Fruit fly (Drosophila melanogaster) whole organism, embryonic: ENCODE results near the gene rt.
A peak's percentile ranks its signal among the peaks of the same experiment; 100 is the strongest.

Source experiments
- Abd-B ChIP-seq: fragments of 200-800 bp; sonication (Bioruptor generic); optimal IDR thresholded peaks from 2 replicates; lab custom pipeline; 2018; ENCODE audit warnings: missing biosample characterization, mild to moderate bottlenecking, missing genetic modification characterization, moderate library complexity
- Blimp-1 ChIP-seq: fragments of 200-800 bp; sonication (Bioruptor generic); optimal IDR thresholded peaks from 3 replicates; lab custom pipeline; 2018; ENCODE audit warnings: missing biosample characterization, missing genetic modification characterization, mild to moderate bottlenecking, moderate library complexity, missing genetic modification reagents
- CG12219 ChIP-seq: fragments of 200-800 bp; sonication (Bioruptor generic); optimal IDR thresholded peaks from 3 replicates; lab custom pipeline; 2018; ENCODE audit warnings: missing biosample characterization, mild to moderate bottlenecking, missing genetic modification characterization
- CG13287 ChIP-seq: fragments of 200-800 bp; sonication (Bioruptor generic); IDR thresholded peaks from 2 replicates; pipeline ENCODE4 v1.3.6; 2022; ENCODE audit warnings: missing biosample characterization, missing genetic modification characterization; ENCODE audit not compliant: partially characterized antibody
- CG15073 ChIP-seq: fragments of 200-800 bp; sonication (Bioruptor generic); optimal IDR thresholded peaks from 2 replicates; lab custom pipeline; 2016; ENCODE audit warnings: missing biosample characterization, missing genetic modification characterization
- CG1603 ChIP-seq: fragments of 200-800 bp; sonication (Bioruptor generic); optimal IDR thresholded peaks from 2 replicates; lab custom pipeline; 2019; ENCODE audit warnings: missing biosample characterization, mild to moderate bottlenecking, missing genetic modification characterization, moderate library complexity
- CG1647 ChIP-seq: fragments of 200-800 bp; sonication (Bioruptor generic); optimal IDR thresholded peaks from 3 replicates; lab custom pipeline; 2016; ENCODE audit warnings: missing biosample characterization, missing genetic modification characterization
- CG16813 ChIP-seq: fragments of 200-800 bp; sonication (Bioruptor generic); IDR thresholded peaks from 3 replicates; pipeline ENCODE4 v1.3.6; 2022; ENCODE audit warnings: missing biosample characterization, missing genetic modification characterization; ENCODE audit not compliant: partially characterized antibody
- CG17385 ChIP-seq: fragments of 200-800 bp; sonication (Bioruptor generic); optimal IDR thresholded peaks from 3 replicates; lab custom pipeline; 2018; ENCODE audit warnings: missing biosample characterization, mild to moderate bottlenecking, missing genetic modification characterization
- CG18599 ChIP-seq: fragments of 200-800 bp; sonication (Bioruptor generic); optimal IDR thresholded peaks from 3 replicates; lab custom pipeline; 2017; ENCODE audit warnings: missing biosample characterization, missing genetic modification characterization, mild to moderate bottlenecking, moderate library complexity, missing genetic modification reagents
- CG31441 ChIP-seq: fragments of 200-800 bp; sonication (Bioruptor generic); IDR thresholded peaks from 2 replicates; pipeline ENCODE4 v1.3.6; 2022; ENCODE audit warnings: missing biosample characterization, missing genetic modification characterization
- CG34224 ChIP-seq: fragments of 200-800 bp; sonication (Bioruptor generic); IDR thresholded peaks from 3 replicates; pipeline ENCODE4 v1.3.6; 2022; ENCODE audit warnings: missing biosample characterization, missing genetic modification characterization; ENCODE audit not compliant: partially characterized antibody
- CG42726 ChIP-seq: fragments of 200-800 bp; sonication (Bioruptor generic); IDR thresholded peaks from 2 replicates; pipeline ENCODE4 v1.3.6; 2022; ENCODE audit warnings: missing biosample characterization, missing genetic modification characterization; ENCODE audit not compliant: partially characterized antibody
- CG5245 ChIP-seq: fragments of 200-800 bp; sonication (Bioruptor generic); optimal IDR thresholded peaks from 3 replicates; lab custom pipeline; 2016; ENCODE audit warnings: missing biosample characterization, missing genetic modification characterization
- CG6683 ChIP-seq: fragments of 200-800 bp; sonication (Bioruptor generic); optimal IDR thresholded peaks from 2 replicates; lab custom pipeline; 2017; ENCODE audit warnings: missing biosample characterization, mild to moderate bottlenecking, missing genetic modification characterization, missing genetic modification reagents
- CG7372 ChIP-seq: fragments of 200-800 bp; sonication (Bioruptor generic); IDR thresholded peaks from 2 replicates; pipeline ENCODE4 v1.3.6; 2022; ENCODE audit warnings: missing biosample characterization, missing genetic modification characterization
- CG7556 ChIP-seq: fragments of 200-800 bp; sonication (Bioruptor generic); optimal IDR thresholded peaks from 2 replicates; lab custom pipeline; 2017; ENCODE audit warnings: missing biosample characterization, mild to moderate bottlenecking, missing genetic modification characterization
- CHES-1-like ChIP-seq: fragments of 200-800 bp; sonication (Bioruptor generic); optimal IDR thresholded peaks from 2 replicates; lab custom pipeline; 2016; ENCODE audit warnings: missing biosample characterization, missing genetic modification characterization
- Camta ChIP-seq: fragments of 200-800 bp; sonication (Bioruptor generic); optimal IDR thresholded peaks from 2 replicates; lab custom pipeline; 2016; ENCODE audit warnings: missing biosample characterization, missing genetic modification characterization
- CrebB ChIP-seq: fragments of 200-800 bp; sonication (Bioruptor generic); optimal IDR thresholded peaks from 3 replicates; lab custom pipeline; 2018; ENCODE audit warnings: missing biosample characterization, mild to moderate bottlenecking, missing genetic modification characterization
- HLH3B ChIP-seq: fragments of 200-800 bp; sonication (Bioruptor generic); IDR thresholded peaks from 2 replicates; pipeline ENCODE4 v1.3.6; 2022; ENCODE audit warnings: missing biosample characterization, missing genetic modification characterization
- HLH4C ChIP-seq: fragments of 200-800 bp; sonication (Bioruptor generic); IDR thresholded peaks from 3 replicates; pipeline ENCODE4 v1.3.6; 2022; ENCODE audit warnings: missing biosample characterization, missing genetic modification characterization; ENCODE audit not compliant: partially characterized antibody
- Hr3 ChIP-seq: fragments of 200-800 bp; sonication (Bioruptor generic); optimal IDR thresholded peaks from 3 replicates; lab custom pipeline; 2016; ENCODE audit warnings: missing biosample characterization, missing genetic modification characterization
- Hr51 ChIP-seq, 2 experiments: fragments of 200-800 bp; sonication (Bioruptor generic); optimal IDR thresholded peaks; 2 replicates in 1 of 2; 3 replicates in 1 of 2; lab custom pipeline; 2016 to 2018; ENCODE audit warnings: missing biosample characterization in 2 of 2, missing genetic modification characterization in 2 of 2, mild to moderate bottlenecking in 1 of 2, moderate library complexity in 1 of 2
- Hsf ChIP-seq: fragments of 200-800 bp; sonication (Bioruptor generic); optimal IDR thresholded peaks from 3 replicates; lab custom pipeline; 2016; ENCODE audit warnings: missing biosample characterization, missing genetic modification characterization
- Med ChIP-seq: fragments of 200-800 bp; sonication (Bioruptor generic); peaks from one replicate; lab custom pipeline; 2016; ENCODE audit warnings: missing biosample characterization, missing genetic modification characterization, mild to moderate bottlenecking, inconsistent platforms, moderate library complexity
- Nf-YC ChIP-seq: fragments of 200-800 bp; optimal IDR thresholded peaks from 3 replicates; lab custom pipeline; 2019; ENCODE audit warnings: missing biosample characterization, mild to moderate bottlenecking, missing genetic modification characterization, moderate library complexity
- PHDP ChIP-seq: fragments of 200-800 bp; sonication (Bioruptor generic); optimal IDR thresholded peaks from 3 replicates; lab custom pipeline; 2018; ENCODE audit warnings: missing biosample characterization, mild to moderate bottlenecking, missing genetic modification characterization, moderate library complexity
- Poxn ChIP-seq: fragments of 200-800 bp; sonication (Bioruptor generic); IDR thresholded peaks from 2 replicates; pipeline ENCODE4 v1.3.6; 2022; ENCODE audit warnings: missing biosample characterization, missing genetic modification characterization
- Xbp1 ChIP-seq: fragments of 200-800 bp; sonication (Bioruptor generic); optimal IDR thresholded peaks from 3 replicates; lab custom pipeline; 2016; ENCODE audit warnings: missing biosample characterization, mild to moderate bottlenecking, missing genetic modification characterization
- az2 ChIP-seq: fragments of 200-800 bp; sonication (Bioruptor generic); optimal IDR thresholded peaks from 3 replicates; lab custom pipeline; 2016; ENCODE audit warnings: missing biosample characterization, missing genetic modification characterization
- chif ChIP-seq, 2 experiments: fragments of 200-800 bp; sonication (Bioruptor generic); optimal IDR thresholded peaks; 3 replicates each; lab custom pipeline; 2016; ENCODE audit warnings: missing biosample characterization in 2 of 2, missing genetic modification characterization in 2 of 2
- crol ChIP-seq: fragments of 200-800 bp; sonication (Bioruptor generic); IDR thresholded peaks from 2 replicates; pipeline ENCODE4 v1.3.6; 2022; ENCODE audit warnings: missing biosample characterization, missing genetic modification characterization
- cwo ChIP-seq: fragments of 200-800 bp; sonication (Bioruptor generic); optimal IDR thresholded peaks from 3 replicates; lab custom pipeline; 2017; ENCODE audit warnings: missing biosample characterization, missing genetic modification characterization, mild to moderate bottlenecking, moderate library complexity, missing genetic modification reagents
- eyg ChIP-seq: fragments of 200-800 bp; sonication (Bioruptor generic); optimal IDR thresholded peaks from 3 replicates; lab custom pipeline; 2016; ENCODE audit warnings: missing biosample characterization, missing genetic modification characterization
- fd96Cb ChIP-seq: fragments of 200-800 bp; sonication (Bioruptor generic); optimal IDR thresholded peaks from 2 replicates; lab custom pipeline; 2018; ENCODE audit warnings: missing biosample characterization, mild to moderate bottlenecking, missing genetic modification characterization, moderate library complexity
- gcm ChIP-seq: fragments of 200-800 bp; sonication (Bioruptor generic); optimal IDR thresholded peaks from 2 replicates; lab custom pipeline; 2019; ENCODE audit warnings: missing biosample characterization, mild to moderate bottlenecking, missing genetic modification characterization, moderate library complexity
- gt ChIP-seq: fragments of 200-800 bp; sonication (Bioruptor generic); IDR thresholded peaks from 2 replicates; pipeline ENCODE4 v1.3.6; 2022; ENCODE audit warnings: missing biosample characterization, missing genetic modification characterization
- jumu ChIP-seq: fragments of 200-800 bp; sonication (Bioruptor generic); optimal IDR thresholded peaks from 3 replicates; lab custom pipeline; 2016; ENCODE audit warnings: missing biosample characterization, missing genetic modification characterization
- lbe ChIP-seq: fragments of 200-800 bp; sonication (Bioruptor generic); optimal IDR thresholded peaks from 2 replicates; lab custom pipeline; 2016; ENCODE audit warnings: missing biosample characterization, mild to moderate bottlenecking, missing genetic modification characterization
- nom ChIP-seq: fragments of 200-800 bp; sonication (Bioruptor generic); optimal IDR thresholded peaks from 2 replicates; lab custom pipeline; 2017; ENCODE audit warnings: missing biosample characterization, missing genetic modification characterization, mild to moderate bottlenecking, moderate library complexity, missing genetic modification reagents
- pnt ChIP-seq: fragments of 200-800 bp; sonication (Bioruptor generic); optimal IDR thresholded peaks from 3 replicates; lab custom pipeline; 2016; ENCODE audit warnings: missing biosample characterization, missing genetic modification characterization
- sens ChIP-seq: fragments of 200-800 bp; sonication (Bioruptor generic); peaks from one replicate; lab custom pipeline; 2016; ENCODE audit warnings: missing biosample characterization, missing genetic modification characterization
- slbo ChIP-seq: fragments of 200-800 bp; sonication (Bioruptor generic); IDR thresholded peaks from 2 replicates; pipeline ENCODE4 v1.3.6; 2022; ENCODE audit warnings: missing biosample characterization, missing genetic modification characterization
- ssp ChIP-seq: fragments of 200-800 bp; sonication (Bioruptor generic); IDR thresholded peaks from 2 replicates; pipeline ENCODE4 v1.3.6; 2022; ENCODE audit warnings: missing biosample characterization, missing genetic modification characterization
- sug ChIP-seq: fragments of 200-800 bp; optimal IDR thresholded peaks from 2 replicates; lab custom pipeline; 2019; ENCODE audit warnings: missing biosample characterization, mild to moderate bottlenecking, missing genetic modification characterization, moderate library complexity
- tio ChIP-seq: fragments of 200-800 bp; sonication (Bioruptor generic); optimal IDR thresholded peaks from 2 replicates; lab custom pipeline; 2017; ENCODE audit warnings: missing biosample characterization, missing genetic modification characterization, inconsistent platforms
- toy ChIP-seq: fragments of 200-800 bp; sonication (Bioruptor generic); IDR thresholded peaks from 2 replicates; pipeline ENCODE4 v1.3.6; 2022; ENCODE audit warnings: missing biosample characterization, missing genetic modification characterization
- vvl ChIP-seq: fragments of 200-800 bp; sonication (Bioruptor generic); IDR thresholded peaks from 2 replicates; pipeline ENCODE4 v1.3.6; 2022; ENCODE audit warnings: missing biosample characterization, missing genetic modification characterization

Gene rt

dm6 chr3L:11552996-11553671 lies 34.4 kb downstream of the rt start (continued):
- TF ChIP-seq CG5245 (GFP tag; lab: Kevin White, UChicago): no peak
- TF ChIP-seq sug (tag; lab: Kevin White, UChicago): peak; percentile 50
- no peak for TF ChIP-seq CG15073 (GFP tag; lab: Kevin White, UChicago)
- no peak for TF ChIP-seq Poxn (GFP tag; lab: Robert Waterston, UW)
- peak; percentile 15 for TF ChIP-seq Xbp1
- TF ChIP-seq CrebB (tag; lab: Kevin White, UChicago): peak; percentile 57
- peak; percentile 32 for TF ChIP-seq Blimp-1 (GFP tag; lab: Kevin White, UChicago)
- peak; percentile 94 for TF ChIP-seq lbe
- no peak for TF ChIP-seq Camta
- peak; percentile 47 for TF ChIP-seq CG12219 (GFP tag; lab: Kevin White, UChicago)
- peak; percentile 80 for TF ChIP-seq CG13287
- 0 out of 2 replicates have a peak, but pooled peaks have one; percentile 11 for TF ChIP-seq HLH3B (GFP tag; lab: Robert Waterston, UW)
- peak; percentile 58; the same call in 1 of the 2 replicates for TF ChIP-seq CG42726
- peak; percentile 46 for TF ChIP-seq crol (GFP tag; lab: Robert Waterston, UW)
- TF ChIP-seq Hr51 (GFP tag; optimal IDR thresholded peaks at IDR 0.05; lab: Kevin White, UChicago): peak in 1 of 2 experiments; percentile 53
- no peak for TF ChIP-seq tio (GFP tag; lab: Kevin White, UChicago)
- peak; percentile 58 for TF ChIP-seq Nf-YC (tag; lab: Kevin White, UChicago)
- TF ChIP-seq cwo: peak; percentile 43
- no peak for TF ChIP-seq CG1647
- TF ChIP-seq, all 482 proteins: peak for 191

DNA sequence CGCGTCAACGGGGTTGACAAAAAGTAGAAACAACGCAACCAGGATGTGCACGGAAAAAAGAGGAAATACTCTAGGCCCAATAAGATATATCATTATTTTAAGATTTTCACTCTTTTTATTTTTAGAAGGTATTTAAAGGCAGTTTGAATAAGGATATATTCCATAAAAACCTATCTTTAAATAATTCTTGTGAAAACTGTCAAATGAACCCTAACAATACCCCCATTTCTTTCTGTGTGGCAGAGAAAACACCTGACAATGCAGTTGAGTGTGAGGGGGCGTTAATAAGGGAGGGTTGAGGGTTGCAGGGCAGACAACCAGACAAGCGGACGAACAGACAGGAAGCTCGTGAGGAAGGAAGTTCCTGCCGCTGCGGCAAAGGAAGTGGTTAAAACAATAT lies 35.6 kb downstream of the rt start:
- TF ChIP-seq CHES-1-like (GFP tag; lab: Kevin White, UChicago): peak; percentile 4
- peak; percentile 20 for TF ChIP-seq Hr3 (GFP tag; lab: Kevin White, UChicago)
- peak; percentile 87 for TF ChIP-seq sens
- TF ChIP-seq nom (GFP tag; lab: Kevin White, UChicago): peak; percentile 8
- peak; percentile 16 for TF ChIP-seq Abd-B (GFP tag; lab: Kevin White, UChicago)
- TF ChIP-seq CG31441 (GFP tag; lab: Robert Waterston, UW): 0 out of 2 replicates have a peak, but pooled peaks have one; percentile 46
- peak; percentile 36 for TF ChIP-seq PHDP (tag; lab: Kevin White, UChicago)
- TF ChIP-seq Med (GFP tag; lab: Kevin White, UChicago): peak; percentile 76
- TF ChIP-seq gcm: peak; percentile 45
- peak in 1 of 2 experiments; percentile 16 for TF ChIP-seq chif (GFP tag; optimal IDR thresholded peaks at IDR 0.05; lab: Kevin White, UChicago)
- TF ChIP-seq CG7556 (GFP tag; lab: Kevin White, UChicago): peak; percentile 36
- TF ChIP-seq CG16813: 0 out of 3 replicates have a peak, but pooled peaks have one; percentile 21
- peak; percentile 14 for TF ChIP-seq jumu
- TF ChIP-seq CG34224 (GFP tag; lab: Robert Waterston, UW): no peak
- TF ChIP-seq gt (GFP tag; lab: Robert Waterston, UW): no peak
- TF ChIP-seq CG1603 (tag; lab: Kevin White, UChicago): peak; percentile 26
- TF ChIP-seq slbo (GFP tag; lab: Robert Waterston, UW): 0 out of 2 replicates have a peak, but pooled peaks have one; percentile 29
- peak; percentile 40 for TF ChIP-seq CG18599
- no peak for TF ChIP-seq CG6683 (GFP tag; lab: Kevin White, UChicago)
- TF ChIP-seq toy (GFP tag; lab: Robert Waterston, UW): no peak
- peak; percentile 41 for TF ChIP-seq fd96Cb (tag; lab: Kevin White, UChicago)
- TF ChIP-seq az2 (GFP tag; lab: Kevin White, UChicago): peak; percentile 12
- 0 out of 2 replicates have a peak, but pooled peaks have one; percentile 12 for TF ChIP-seq CG7372 (GFP tag; lab: Robert Waterston, UW)
- TF ChIP-seq HLH4C (GFP tag; lab: Robert Waterston, UW): no peak
- TF ChIP-seq vvl (GFP tag; lab: Robert Waterston, UW): 0 out of 2 replicates have a peak, but pooled peaks have one; percentile 47
- no peak for TF ChIP-seq eyg (GFP tag; lab: Kevin White, UChicago)
- TF ChIP-seq pnt (GFP tag; lab: Kevin White, UChicago): peak; percentile 10
- peak; percentile 38 for TF ChIP-seq ssp (GFP tag; lab: Robert Waterston, UW)
- TF ChIP-seq CG17385 (GFP tag; lab: Kevin White, UChicago): peak; percentile 2
- TF ChIP-seq Hsf (GFP tag; lab: Kevin White, UChicago): peak; percentile 14
